Worm (Caenorhabditis elegans) whole organism, young adult: Measurements from ENCODE around the gene lin-13.

Experiments used
- egl-44 ChIP-seq: fragments of 200-800 bp; sonication (Bioruptor generic); IDR thresholded peaks from 2 replicates; pipeline ENCODE4 v1.3.6; 2022; ENCODE audit warnings: missing genetic modification reagents, missing genetic modification characterization, missing compliant biosample characterization
- nhr-179 ChIP-seq: sonication (generic microtip); optimal IDR thresholded peaks from 2 replicates; lab custom pipeline; 2016; ENCODE audit warnings: mild to moderate bottlenecking, missing genetic modification characterization, missing compliant biosample characterization
- ztf-6 ChIP-seq: fragments of 200-800 bp; sonication (Bioruptor generic); IDR thresholded peaks from 2 replicates; pipeline ENCODE4 v1.3.6; 2022; ENCODE audit warnings: missing genetic modification reagents, missing genetic modification characterization, missing compliant biosample characterization

DNA sequence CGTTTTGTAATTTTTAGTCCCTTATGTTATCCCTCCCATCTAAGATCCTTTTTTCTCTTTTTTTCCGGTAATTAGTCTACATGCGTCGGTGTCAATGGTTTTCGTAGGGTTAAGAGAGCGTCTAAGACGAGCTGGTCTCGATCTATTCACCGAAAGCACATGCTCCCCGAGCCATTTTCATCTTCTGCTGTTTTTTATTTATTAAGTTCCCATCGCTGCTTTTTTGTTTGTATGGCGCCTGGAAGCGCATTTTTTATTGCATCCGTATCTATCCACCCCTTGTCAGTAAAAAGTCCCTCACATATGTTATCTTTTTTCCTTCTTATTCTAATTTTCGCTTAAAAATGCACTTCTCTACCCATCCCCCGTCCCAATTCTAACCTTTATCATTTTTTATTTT lies 27.5 kb upstream of the lin-13 start:
- TF ChIP-seq nhr-179 (tag; lab: Kevin White, UChicago) (no peak), egl-44 (GFP tag; lab: Robert Waterston, UW) (no peak), ztf-6 (GFP tag; lab: Robert Waterston, UW) (no peak)
